Fruit fly (Drosophila melanogaster) whole organism, embryonic: ENCODE measurements around the gene eIF4E5.

Experiments used
- CG17829 ChIP-seq: fragments of 200-800 bp; optimal IDR thresholded peaks from 2 replicates; lab custom pipeline; 2019; ENCODE audit warnings: missing biosample characterization, mild to moderate bottlenecking, missing genetic modification characterization, moderate library complexity
- CG7271 ChIP-seq: fragments of 200-800 bp; sonication (Bioruptor generic); optimal IDR thresholded peaks from 2 replicates; lab custom pipeline; 2018; ENCODE audit warnings: missing biosample characterization, mild to moderate bottlenecking, missing genetic modification characterization, moderate library complexity
- Dbx ChIP-seq: fragments of 200-800 bp; sonication (Bioruptor generic); IDR thresholded peaks from 3 replicates; pipeline ENCODE4 v1.3.6; 2022; ENCODE audit warnings: missing biosample characterization, missing genetic modification characterization

DNA sequence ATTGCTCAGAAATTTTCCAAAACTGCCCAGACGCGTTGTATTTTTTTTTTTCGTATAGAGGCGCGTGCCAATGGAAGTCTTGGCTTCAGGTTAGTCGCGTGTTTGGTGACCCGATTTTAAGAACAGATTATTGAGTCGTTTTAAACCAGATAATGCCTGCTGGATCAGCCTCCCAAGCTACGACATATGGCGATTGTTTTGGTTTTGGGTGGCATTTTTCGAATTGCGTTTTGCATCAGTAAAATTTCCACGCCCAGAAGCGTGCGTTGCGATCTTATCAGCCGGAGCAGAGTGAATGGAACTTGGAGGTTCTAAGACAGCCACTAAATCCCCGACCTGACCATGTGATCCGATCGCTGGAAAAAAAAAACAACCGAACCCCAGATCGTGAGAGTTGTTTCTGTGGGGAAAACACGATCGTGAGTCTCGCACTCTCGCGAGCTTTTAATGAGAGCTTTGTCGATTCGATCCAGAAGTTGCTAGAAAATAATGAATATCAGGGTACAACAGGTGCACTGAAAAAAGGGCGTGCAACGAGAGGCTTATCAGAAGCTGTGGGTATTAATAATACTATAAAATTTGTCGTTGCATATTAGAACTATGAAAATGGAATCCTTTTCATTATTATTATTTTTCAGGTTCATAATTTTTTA lies 29.5 kb upstream of the eIF4E5 start:
- TF ChIP-seq Dbx (GFP tag; lab: Robert Waterston, UW) (no peak), CG7271 (tag; lab: Kevin White, UChicago) (no peak), CG17829 (no peak)
